Worm (Caenorhabditis elegans): ENCODE data around the gene C15H11.11.

Gene C15H11.11

ce11 chrV:14369412-14369811 is 45.9 kb upstream of the C15H11.11 start (continued):
- TF ChIP-seq nhr-10 (tag; optimal IDR thresholded peaks at IDR 0.05) (no peak), nhr-77 (tag; optimal IDR thresholded peaks at IDR 0.05) (no peak), nhr-42 (GFP tag; IDR thresholded peaks at IDR 0.05) (no peak), ceh-20 (GFP tag; IDR thresholded peaks at IDR 0.05) (peak; percentile 78), hlh-30 (tag; optimal IDR thresholded peaks at IDR 0.05; ENCODE audit: insufficient read depth) (no peak), unc-62 (GFP tag; optimal IDR thresholded peaks at IDR 0.05 in 1 of 2) (peak in 1 of 2 experiments; percentile 98), unc-62 (tag; optimal IDR thresholded peaks at IDR 0.05) (no peak), pha-4 (GFP tag; IDR thresholded peaks at IDR 0.05) (no peak), pha-4 (tag; optimal IDR thresholded peaks at IDR 0.05) (no peak), unc-39 (tag; optimal IDR thresholded peaks at IDR 0.05) (no peak), hmg-1.1 (GFP tag; IDR thresholded peaks at IDR 0.05) (no peak), mxl-3 (GFP tag; optimal IDR thresholded peaks at IDR 0.05) (no peak)

- TF ChIP-seq tag-97 (GFP tag; IDR thresholded peaks at IDR 0.05), result no peak
- TF ChIP-seq nhr-111 (GFP tag; optimal IDR thresholded peaks at IDR 0.05), result no peak
- TF ChIP-seq fos-1 (tag; optimal IDR thresholded peaks at IDR 0.05), result no peak
- TF ChIP-seq F10B5.3 (tag; optimal IDR thresholded peaks at IDR 0.05), result no peak
- TF ChIP-seq egl-43 (GFP tag; IDR thresholded peaks at IDR 0.05), result no peak
- TF ChIP-seq lir-3 (tag; optimal IDR thresholded peaks at IDR 0.05), result no peak
- TF ChIP-seq skn-1 (tag; optimal IDR thresholded peaks at IDR 0.05), result no peak
- TF ChIP-seq ztf-11 (tag; optimal IDR thresholded peaks at IDR 0.05), result no peak
- no peak for TF ChIP-seq nhr-76 (tag; optimal IDR thresholded peaks at IDR 0.05)
- TF ChIP-seq ceh-32 (tag; optimal IDR thresholded peaks at IDR 0.05; ENCODE audit: poor library complexity), result no peak
- no peak for TF ChIP-seq aha-1 (tag)
- TF ChIP-seq ceh-44 (GFP tag; IDR thresholded peaks at IDR 0.05), result no peak
- TF ChIP-seq nhr-102 (tag; optimal IDR thresholded peaks at IDR 0.05), result no peak
- TF ChIP-seq mep-1 (tag; optimal IDR thresholded peaks at IDR 0.05), result no peak
- no peak for TF ChIP-seq daf-19 (GFP tag; conservative IDR thresholded peaks at IDR 0.05)
- TF ChIP-seq ces-1 (GFP tag; optimal IDR thresholded peaks at IDR 0.05), result no peak
- TF ChIP-seq attf-4 (tag; optimal IDR thresholded peaks at IDR 0.05), result no peak
- TF ChIP-seq F37D6.2 (tag; optimal IDR thresholded peaks at IDR 0.05), result no peak
- TF ChIP-seq set-16 (GFP tag; IDR thresholded peaks at IDR 0.05), result no peak
- TF ChIP-seq dmd-9 (GFP tag; IDR thresholded peaks at IDR 0.05), result no peak
These were observed 42.5 kb upstream of the C15H11.11 start, which contains the start of gene unc-39 for ce11 chrV:14372774-14373173. TSS of gene unc-39 (plus strand) at chrV:14373074.

ce11 chrV:14378052-14378451 is 37.2 kb upstream of the C15H11.11 start:
- TF ChIP-seq unc-62 (GFP tag; optimal IDR thresholded peaks at IDR 0.05 in 1 of 2) (peak in 1 of 2 experiments; percentile 77), unc-62 (tag; optimal IDR thresholded peaks at IDR 0.05) (no peak), aly-2 (tag; optimal IDR thresholded peaks at IDR 0.05) (no peak), set-16 (GFP tag; IDR thresholded peaks at IDR 0.05) (no peak), ceh-62 (tag; optimal IDR thresholded peaks at IDR 0.05) (no peak), madf-5 (GFP tag; IDR thresholded peaks at IDR 0.05) (no peak), hmg-1.1 (GFP tag; IDR thresholded peaks at IDR 0.05) (no peak), arid-1 (GFP tag; conservative IDR thresholded peaks at IDR 0.05) (no peak), skn-1 (tag; optimal IDR thresholded peaks at IDR 0.05) (no peak), lin-15B (tag; optimal IDR thresholded peaks at IDR 0.05) (no peak)

DNA sequence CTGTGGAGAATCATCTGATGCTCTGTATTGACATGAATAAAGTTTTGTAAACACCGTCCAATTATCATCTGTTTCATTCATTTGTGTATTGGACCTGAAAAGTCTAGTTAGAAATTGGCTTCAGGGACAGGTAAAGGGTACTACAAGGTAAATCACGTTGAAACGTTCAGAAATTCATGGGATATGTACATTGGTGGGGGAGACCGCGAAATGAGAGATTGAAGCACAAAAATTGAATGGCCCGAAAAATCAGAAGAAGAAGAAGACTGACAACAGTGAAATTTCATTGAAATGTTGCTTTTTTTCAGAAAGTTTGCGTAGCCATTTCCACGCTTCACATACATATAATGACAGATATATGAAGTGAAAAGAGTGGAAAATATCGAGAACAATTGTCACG is 36.3 kb upstream of the C15H11.11 start, which contains the start of gene npr-43:
npr-43 (minus strand) TSS at position 101 of the 400 bp plus-strand sequence.
- TF ChIP-seq aha-1 (tag), result peak; percentile 68
- TF ChIP-seq nhr-6 (tag; optimal IDR thresholded peaks at IDR 0.05), result no peak

All from whole organism, L4 larva.